Fruit fly (Drosophila melanogaster) Kc167 (cell line): ENCODE measurements around the gene Est-Q.

Source experiments
- h ChIP-seq: fragments of >200 bp; optimal IDR thresholded peaks from 3 replicates; lab custom pipeline; 2018; ENCODE audit warnings: missing external identifiers
- psq ChIP-seq: fragments of >200 bp; optimal IDR thresholded peaks from 2 replicates; lab custom pipeline; 2017; ENCODE audit warnings: missing external identifiers

dm6 chr3L:21492723-21493316 lies 8.4 kb upstream of the Est-Q start, which contains the start of the genes CG7202 and CG7519:
- no peak for TF ChIP-seq h (lab: Kevin White, UChicago)
- no peak for TF ChIP-seq psq
